Worm (Caenorhabditis elegans): ENCODE results near the gene F18A1.7.

The F18A1.7 gene

ce11 chrII:7699009-7699408 is 35.5 kb upstream of the F18A1.7 start, which contains the start of the genes moa-2 and cdk-11.1 (continued):
- TF ChIP-seq dsc-1 (tag; optimal IDR thresholded peaks at IDR 0.05) (no peak), isw-1 (GFP tag; IDR thresholded peaks at IDR 0.05) (no peak), lsy-2 (tag; optimal IDR thresholded peaks at IDR 0.05) (peak; percentile 88 to 98), ceh-82 (tag; optimal IDR thresholded peaks at IDR 0.05) (peak in 1 of 3 experiments; percentile 1), unc-62 (GFP tag; optimal IDR thresholded peaks at IDR 0.05) (no peak), nhr-19 (GFP tag; conservative IDR thresholded peaks at IDR 0.05) (no peak), tlp-1 (tag; optimal IDR thresholded peaks at IDR 0.05) (no peak), fkh-10 (GFP tag; optimal IDR thresholded peaks at IDR 0.05) (no peak), ceh-8 (GFP tag; optimal IDR thresholded peaks at IDR 0.05) (no peak), zip-4 (GFP tag; optimal IDR thresholded peaks at IDR 0.05) (no peak), lin-35 (GFP tag; optimal IDR thresholded peaks at IDR 0.05) (peak; percentile 33 to 50), pax-3 (tag; optimal IDR thresholded peaks at IDR 0.05) (no peak), ztf-4 (tag; optimal IDR thresholded peaks at IDR 0.05) (no peak), ama-1 (optimal IDR thresholded peaks at IDR 0.05) (no peak), alr-1 (tag; optimal IDR thresholded peaks at IDR 0.05; ENCODE audit: borderline replicate concordance) (no peak), ceh-63 (GFP tag; optimal IDR thresholded peaks at IDR 0.05) (no peak), ets-5 (GFP tag; IDR thresholded peaks at IDR 0.05) (no peak), jun-1 (tag; optimal IDR thresholded peaks at IDR 0.05) (no peak), pqm-1 (tag; optimal IDR thresholded peaks at IDR 0.05) (no peak), unc-130 (tag; optimal IDR thresholded peaks at IDR 0.05) (peak; percentile 66), nhr-85 (tag) (no peak), lin-39 (tag; optimal IDR thresholded peaks at IDR 0.05) (no peak), ces-1 (GFP tag; optimal IDR thresholded peaks at IDR 0.05) (no peak), unc-30 (tag; optimal IDR thresholded peaks at IDR 0.05) (no peak), sup-37 (GFP tag; optimal IDR thresholded peaks at IDR 0.05) (no peak), snu-23 (GFP tag; optimal IDR thresholded peaks at IDR 0.05) (peak; percentile 14), blmp-1 (tag; optimal IDR thresholded peaks at IDR 0.05) (peak; percentile 34), nhr-11 (tag; optimal IDR thresholded peaks at IDR 0.05) (no peak), C34B4.2 (tag; optimal IDR thresholded peaks at IDR 0.05) (no peak), vab-15 (tag; optimal IDR thresholded peaks at IDR 0.05) (no peak), sptf-1 (tag; optimal IDR thresholded peaks at IDR 0.05) (no peak), swsn-7 (tag; optimal IDR thresholded peaks at IDR 0.05) (no peak), hlh-4 (tag; optimal IDR thresholded peaks at IDR 0.05) (no peak), nhr-76 (tag; optimal IDR thresholded peaks at IDR 0.05) (no peak), dpl-1 (GFP tag; optimal IDR thresholded peaks at IDR 0.05) (peak; percentile 18 to 51 (median 30)), elt-2 (tag; optimal IDR thresholded peaks at IDR 0.05) (no peak), lin-15B (tag; optimal IDR thresholded peaks at IDR 0.05) (no peak), grh-1 (GFP tag; IDR thresholded peaks at IDR 0.05) (no peak), aha-1 (tag; optimal IDR thresholded peaks at IDR 0.05) (no peak), efl-1 (optimal IDR thresholded peaks at IDR 0.05) (peak; percentile 5 to 37), efl-1 (GFP tag; optimal IDR thresholded peaks at IDR 0.05 in 1 of 2) (peak in 1 of 2 experiments; percentile 38), lin-14 (GFP tag; optimal IDR thresholded peaks at IDR 0.05) (no peak), nhr-84 (tag; optimal IDR thresholded peaks at IDR 0.05) (no peak), efl-3 (GFP tag; optimal IDR thresholded peaks at IDR 0.05) (no peak), F16B12.6 (tag; optimal IDR thresholded peaks at IDR 0.05) (peak; percentile 78), fkh-4 (tag; optimal IDR thresholded peaks at IDR 0.05; ENCODE audit: borderline replicate concordance) (no peak), nhr-237 (tag; optimal IDR thresholded peaks at IDR 0.05) (no peak)

All from whole organism, L1 larva.